Worm (Caenorhabditis elegans): ENCODE results near the gene cct-7.

- TF ChIP-seq ama-1 (optimal IDR thresholded peaks at IDR 0.05) = no peak
- TF ChIP-seq ceh-9 (tag; optimal IDR thresholded peaks at IDR 0.05) = no peak
- no peak for TF ChIP-seq snpc-4 (tag; optimal IDR thresholded peaks at IDR 0.05)
- peak; percentile 76 for TF ChIP-seq lin-39 (tag; optimal IDR thresholded peaks at IDR 0.05)
- TF ChIP-seq egl-27 (tag; optimal IDR thresholded peaks at IDR 0.05) = no peak
- no peak for TF ChIP-seq unc-39 (tag; optimal IDR thresholded peaks at IDR 0.05)
- TF ChIP-seq nhr-25 (tag; optimal IDR thresholded peaks at IDR 0.05) = no peak
- no peak for TF ChIP-seq aly-2 (tag; optimal IDR thresholded peaks at IDR 0.05)
- no peak for TF ChIP-seq lin-15B (tag; optimal IDR thresholded peaks at IDR 0.05)
- TF ChIP-seq nhr-67 (tag; optimal IDR thresholded peaks at IDR 0.05) = no peak
Observed at ce11 chrV:1889996-1890395, 17.9 kb downstream of the cct-7 start.
